Fruit fly (Drosophila melanogaster): ENCODE results near the gene CG8132.

Gene CG8132

DNA sequence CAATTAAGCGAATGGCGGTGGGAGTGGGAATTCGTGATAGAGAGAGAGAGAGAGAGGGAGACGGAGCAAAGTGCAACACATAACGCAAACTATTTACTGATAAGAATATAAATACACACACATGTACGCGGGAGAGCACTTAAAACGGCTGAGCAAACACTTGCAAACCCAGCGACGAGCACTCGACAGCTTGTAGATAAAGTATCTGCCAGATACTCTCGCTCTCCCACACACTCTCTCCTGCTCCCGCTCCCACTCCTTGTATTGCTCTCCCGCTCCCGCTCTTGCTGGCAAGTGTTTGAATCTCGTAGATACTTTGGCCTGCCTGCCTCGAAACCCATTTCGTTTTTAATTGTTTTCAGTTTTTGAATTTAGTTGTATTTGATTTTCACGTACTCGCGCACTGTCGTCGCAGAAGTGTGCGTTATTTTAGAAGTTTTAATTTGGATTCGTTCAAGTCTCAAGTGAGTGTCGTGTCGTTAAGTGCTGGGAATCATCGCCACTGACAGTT is 26.9 kb downstream of the CG8132 start:
- TF ChIP-seq Dll (optimal IDR thresholded peaks at IDR 0.05) (peak; percentile 88), usp (GFP tag; optimal IDR thresholded peaks at IDR 0.05) (no peak), pan (optimal IDR thresholded peaks at IDR 0.05) (no peak), psq (optimal IDR thresholded peaks at IDR 0.05) (no peak), EcR (GFP tag; optimal IDR thresholded peaks at IDR 0.05) (no peak), CG8478 (optimal IDR thresholded peaks at IDR 0.05) (no peak)

DNA sequence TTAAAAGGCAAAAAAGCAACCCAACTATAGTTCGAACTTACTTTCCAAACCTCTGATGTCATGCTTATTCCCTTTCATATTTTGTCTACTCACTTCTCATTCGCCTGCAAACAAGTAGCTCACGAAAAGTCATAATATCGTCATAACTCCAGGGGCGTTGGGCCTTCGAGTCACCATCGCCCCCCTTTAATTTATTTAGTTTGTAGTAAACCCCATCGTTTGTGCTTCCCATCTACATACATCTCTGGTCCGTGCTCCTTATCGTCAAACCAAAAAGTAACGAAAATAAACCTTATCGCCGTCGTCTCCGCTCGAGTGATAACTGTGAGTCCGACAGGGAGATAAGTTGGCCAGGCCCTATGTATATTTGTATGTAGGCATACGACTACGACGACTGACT is 27.7 kb downstream of the CG8132 start:
- TF ChIP-seq CG8478 (optimal IDR thresholded peaks at IDR 0.05) (no peak), psq (optimal IDR thresholded peaks at IDR 0.05) (no peak), usp (GFP tag; optimal IDR thresholded peaks at IDR 0.05) (no peak), EcR (GFP tag; optimal IDR thresholded peaks at IDR 0.05) (no peak), pan (optimal IDR thresholded peaks at IDR 0.05) (no peak), Dll (optimal IDR thresholded peaks at IDR 0.05) (no peak)

DNA sequence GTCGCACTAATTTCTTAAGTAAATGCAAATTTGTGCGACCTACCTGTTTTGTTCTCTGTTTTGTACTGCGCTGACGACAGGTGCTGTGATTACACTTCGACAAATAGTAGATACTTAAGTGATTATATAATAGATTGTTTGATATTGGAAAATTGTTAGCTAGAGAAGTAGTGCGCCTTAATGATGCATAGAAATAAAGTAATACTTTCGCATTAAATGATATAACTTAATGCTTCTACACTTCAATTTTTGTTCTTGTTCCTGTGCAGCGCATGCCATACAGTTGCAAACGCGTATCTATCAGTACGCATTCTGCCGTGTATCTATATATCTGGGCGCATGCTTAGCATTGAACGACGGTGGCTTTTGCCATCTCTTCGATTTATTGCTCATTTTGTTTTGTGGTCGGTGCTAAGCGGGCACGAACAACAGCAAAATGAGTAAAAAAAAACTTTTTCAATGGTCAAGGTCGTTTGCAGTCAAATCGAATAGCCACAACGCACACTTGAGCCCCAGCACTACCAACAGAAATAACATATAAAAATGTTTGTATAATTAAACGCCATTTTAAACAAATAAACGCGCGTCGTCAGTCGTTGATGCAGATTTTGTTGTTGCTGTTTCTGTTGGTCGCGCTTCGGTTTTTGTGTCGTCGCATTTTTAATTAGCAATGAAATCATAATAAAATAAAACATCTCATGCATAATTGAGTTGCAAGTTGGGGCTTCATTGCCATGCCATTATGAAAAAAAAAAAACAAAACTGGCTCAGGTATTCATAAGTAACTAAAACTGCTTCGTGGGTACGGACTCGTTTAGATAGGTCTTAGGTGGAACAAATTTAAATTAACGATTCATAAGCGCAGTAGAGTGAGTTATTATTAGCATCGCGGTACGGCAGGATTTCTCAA is 29.3 kb downstream of the CG8132 start:
- TF ChIP-seq usp (GFP tag; optimal IDR thresholded peaks at IDR 0.05) (no peak), psq (optimal IDR thresholded peaks at IDR 0.05) (no peak), pan (optimal IDR thresholded peaks at IDR 0.05) (no peak), EcR (GFP tag; optimal IDR thresholded peaks at IDR 0.05) (no peak), CG8478 (optimal IDR thresholded peaks at IDR 0.05) (no peak)

DNA sequence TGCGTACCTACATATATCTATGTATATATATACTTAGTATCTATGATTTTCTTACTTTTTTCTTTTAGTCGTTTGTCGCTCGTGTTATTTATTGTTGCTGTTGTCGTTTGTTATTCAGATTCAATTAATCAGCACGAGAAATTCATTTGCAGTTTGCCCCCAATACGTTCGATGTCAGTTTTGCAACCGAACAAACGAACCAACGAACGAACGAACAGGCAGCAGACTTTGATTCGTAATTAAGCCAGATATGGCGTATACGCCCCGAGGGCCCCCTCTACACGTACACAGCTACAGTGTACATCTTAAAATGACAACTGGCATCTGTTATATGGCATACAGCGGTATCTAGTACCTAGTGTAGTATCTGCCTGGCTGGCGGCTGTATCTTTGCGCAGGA is 32.0 kb downstream of the CG8132 start:
- TF ChIP-seq Dll (optimal IDR thresholded peaks at IDR 0.05) (no peak), CG8478 (optimal IDR thresholded peaks at IDR 0.05) (no peak), psq (optimal IDR thresholded peaks at IDR 0.05) (no peak), EcR (GFP tag; optimal IDR thresholded peaks at IDR 0.05) (no peak), usp (GFP tag; optimal IDR thresholded peaks at IDR 0.05) (no peak), pan (optimal IDR thresholded peaks at IDR 0.05) (no peak)

DNA sequence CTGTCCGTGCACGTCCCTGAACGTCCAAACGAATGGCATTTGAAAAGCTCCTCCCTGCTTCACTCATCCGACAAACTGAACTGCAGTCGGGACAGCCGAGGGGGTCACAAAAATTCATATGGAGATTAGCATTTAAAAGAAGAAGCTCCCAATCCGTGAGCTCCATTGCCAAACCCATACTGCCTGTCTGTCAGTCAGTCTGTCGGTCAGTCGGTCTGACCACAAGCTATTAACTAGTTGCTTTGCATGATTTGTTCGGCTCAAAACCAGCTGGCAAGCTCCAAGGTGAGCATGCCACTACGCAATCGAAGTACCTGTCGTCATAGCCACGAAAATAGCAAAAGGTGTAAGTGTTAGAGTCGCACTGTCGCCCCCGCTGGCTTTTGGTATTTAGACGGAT is 32.5 kb downstream of the CG8132 start:
- TF ChIP-seq EcR (GFP tag; optimal IDR thresholded peaks at IDR 0.05) (no peak), psq (optimal IDR thresholded peaks at IDR 0.05) (no peak), Dll (optimal IDR thresholded peaks at IDR 0.05) (no peak)

DNA sequence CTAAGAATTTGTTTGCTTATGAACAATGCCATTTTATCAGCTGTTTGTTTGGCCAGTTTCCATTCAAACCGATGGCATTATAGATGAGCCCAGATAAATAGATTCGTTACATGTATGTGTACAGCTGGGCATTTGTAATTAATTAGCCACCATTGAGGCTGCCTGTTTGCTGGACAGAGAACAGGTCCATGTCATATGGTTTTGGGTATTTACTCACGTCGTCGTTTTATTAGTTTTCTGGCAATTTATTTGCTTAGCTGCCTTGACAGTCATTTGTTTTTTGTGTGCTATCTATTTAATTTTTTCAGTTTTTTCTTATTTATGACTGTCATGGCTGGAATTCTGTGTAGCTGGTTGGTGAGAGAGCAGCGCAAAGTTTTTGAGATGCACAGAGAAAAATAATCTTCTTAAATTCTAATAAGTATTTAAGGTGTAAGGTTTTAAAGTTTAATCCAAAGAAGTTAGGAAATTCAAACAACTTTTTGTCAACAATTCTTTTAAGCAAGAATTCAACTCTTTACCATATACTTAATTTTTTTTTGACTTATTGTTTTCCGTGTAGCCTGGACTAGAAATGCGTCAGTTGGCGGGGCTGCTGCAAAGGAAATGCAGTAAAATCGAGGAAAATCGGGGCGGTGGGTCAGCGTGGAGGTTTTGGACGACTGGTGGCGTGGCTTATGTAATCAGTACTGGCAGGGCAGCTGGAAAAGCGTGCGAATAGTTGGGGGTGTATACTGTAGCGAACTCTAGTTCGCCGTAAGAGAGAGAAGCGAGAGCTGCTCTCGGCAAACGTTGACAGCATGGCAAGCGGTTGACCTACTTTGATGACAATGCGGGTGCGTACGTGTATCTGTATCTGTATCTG is 33.5 kb downstream of the CG8132 start:
- TF ChIP-seq CG8478 (optimal IDR thresholded peaks at IDR 0.05) (no peak), psq (optimal IDR thresholded peaks at IDR 0.05) (no peak), pan (optimal IDR thresholded peaks at IDR 0.05) (no peak), Dll (optimal IDR thresholded peaks at IDR 0.05) (no peak), EcR (GFP tag; optimal IDR thresholded peaks at IDR 0.05) (no peak), usp (GFP tag; optimal IDR thresholded peaks at IDR 0.05) (no peak)

DNA sequence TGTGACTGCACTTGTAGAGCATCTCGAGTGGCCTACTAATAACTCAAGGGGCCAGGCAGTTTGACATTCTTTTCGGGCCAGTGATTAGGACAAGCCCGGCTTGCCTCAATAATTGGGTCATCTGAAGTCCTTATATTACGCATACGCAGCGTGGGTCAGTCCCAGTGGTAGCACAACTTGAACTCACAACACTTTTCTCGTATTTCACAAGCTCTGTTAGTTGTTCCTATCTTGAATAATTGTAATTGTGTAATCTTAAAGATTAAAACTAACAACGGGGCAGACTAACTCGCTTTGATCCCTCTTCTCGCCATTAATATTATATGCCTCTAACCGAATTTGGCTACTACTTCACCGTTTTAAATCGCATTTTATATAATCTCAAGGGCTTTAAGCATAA is 34.6 kb downstream of the CG8132 start:
- no peak for TF ChIP-seq EcR (GFP tag; optimal IDR thresholded peaks at IDR 0.05)
- no peak for TF ChIP-seq CG8478 (optimal IDR thresholded peaks at IDR 0.05)
- no peak for TF ChIP-seq usp (GFP tag; optimal IDR thresholded peaks at IDR 0.05)
- TF ChIP-seq Dll (optimal IDR thresholded peaks at IDR 0.05): no peak
- TF ChIP-seq pan (optimal IDR thresholded peaks at IDR 0.05): no peak
- no peak for TF ChIP-seq psq (optimal IDR thresholded peaks at IDR 0.05)

DNA sequence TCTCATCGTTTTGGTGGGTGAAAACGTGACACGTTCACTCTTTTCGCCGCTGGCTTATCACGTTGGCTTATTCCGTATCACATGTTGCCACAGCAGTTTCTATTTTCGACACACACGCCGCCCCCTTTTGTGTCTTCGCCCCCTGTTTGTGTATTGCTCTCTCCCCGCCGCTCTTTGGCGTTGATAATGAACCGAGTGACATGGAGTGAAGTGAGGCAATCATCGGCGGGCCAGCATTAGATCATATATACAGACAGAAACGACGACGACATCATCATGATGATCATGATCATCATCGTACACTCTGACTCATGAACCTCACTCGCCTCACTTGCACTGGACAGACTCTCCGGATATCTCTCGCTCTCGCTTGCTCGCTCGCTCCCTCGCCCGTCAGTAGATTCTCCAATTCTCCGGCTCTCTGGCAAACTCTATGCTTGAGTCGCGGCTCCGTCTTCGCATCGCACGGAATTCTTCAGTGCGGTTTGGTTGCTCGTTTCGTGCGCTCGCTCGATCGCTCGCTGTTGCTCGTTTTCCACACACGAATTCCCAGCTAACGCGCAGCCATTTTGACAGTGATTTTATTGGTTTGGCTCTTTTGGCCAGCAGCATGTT is 35.2 kb downstream of the CG8132 start:
- peak; percentile 85 for TF ChIP-seq Dll (optimal IDR thresholded peaks at IDR 0.05)
- TF ChIP-seq psq (optimal IDR thresholded peaks at IDR 0.05): no peak

DNA sequence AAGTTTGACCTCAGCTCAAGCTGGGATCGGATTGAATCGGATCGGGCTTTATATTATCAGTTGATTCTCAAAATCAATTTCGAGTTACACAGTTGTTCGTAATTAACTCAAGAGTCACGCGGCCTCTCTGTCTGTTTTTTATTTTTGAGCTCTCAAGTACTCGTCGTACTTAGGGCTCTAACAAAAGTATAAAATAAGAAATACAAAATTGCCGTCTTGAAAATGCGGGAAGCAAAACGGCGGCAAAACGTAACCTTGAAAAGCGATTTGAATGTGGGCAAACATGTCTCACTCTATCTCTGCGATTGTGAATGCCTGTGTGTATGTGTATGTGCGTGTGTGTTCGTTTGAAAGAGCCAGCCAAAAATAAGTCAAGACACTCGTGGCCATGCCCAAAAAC is 36.3 kb downstream of the CG8132 start:
- TF ChIP-seq CG8478 (optimal IDR thresholded peaks at IDR 0.05): no peak
- no peak for TF ChIP-seq EcR (GFP tag; optimal IDR thresholded peaks at IDR 0.05)
- TF ChIP-seq pan (optimal IDR thresholded peaks at IDR 0.05): no peak
- TF ChIP-seq psq (optimal IDR thresholded peaks at IDR 0.05): no peak
- no peak for TF ChIP-seq Dll (optimal IDR thresholded peaks at IDR 0.05)
- no peak for TF ChIP-seq usp (GFP tag; optimal IDR thresholded peaks at IDR 0.05)

DNA sequence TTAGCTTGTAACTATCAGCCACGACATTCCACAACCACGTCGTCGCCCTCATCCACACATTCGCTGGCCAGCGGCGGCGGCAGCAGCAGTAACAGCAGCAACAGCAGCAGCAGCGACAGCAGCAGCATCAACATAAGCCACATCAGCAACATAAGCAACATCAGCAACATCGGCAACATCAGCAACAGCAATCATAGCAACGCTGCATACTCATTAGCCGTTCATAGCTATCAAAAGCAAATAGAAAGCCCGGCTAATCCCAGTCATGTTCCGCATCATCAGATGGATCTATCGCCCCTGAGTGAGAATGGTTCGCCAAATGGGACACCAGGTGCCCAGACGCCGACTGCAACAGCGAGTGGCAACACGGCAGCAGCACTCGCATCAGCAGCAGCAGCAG is 39.8 kb downstream of the CG8132 start:
- TF ChIP-seq usp (GFP tag; optimal IDR thresholded peaks at IDR 0.05): no peak
- TF ChIP-seq psq (optimal IDR thresholded peaks at IDR 0.05): no peak
- no peak for TF ChIP-seq CG8478 (optimal IDR thresholded peaks at IDR 0.05)
- TF ChIP-seq pan (optimal IDR thresholded peaks at IDR 0.05): no peak
- TF ChIP-seq Dll (optimal IDR thresholded peaks at IDR 0.05): no peak
- TF ChIP-seq EcR (GFP tag; optimal IDR thresholded peaks at IDR 0.05): no peak

DNA sequence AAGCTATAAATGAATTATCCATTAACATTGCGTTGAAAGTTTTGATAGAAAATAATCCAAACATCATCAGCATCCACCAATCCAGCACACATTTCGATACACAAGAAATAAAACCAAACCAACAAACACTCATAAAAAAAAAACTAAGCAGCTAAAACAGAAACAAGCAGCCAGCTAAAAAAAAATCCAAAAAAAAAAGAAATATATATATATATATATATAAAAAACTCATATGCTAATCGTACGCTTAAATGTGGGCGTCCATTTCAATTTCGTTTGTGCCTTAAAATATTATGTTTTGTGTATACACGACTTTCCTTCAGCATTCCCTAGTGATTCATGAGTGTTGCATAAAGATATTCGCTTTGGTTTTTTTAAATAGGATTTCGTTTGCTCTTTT is 40.7 kb downstream of the CG8132 start:
- TF ChIP-seq Dll (optimal IDR thresholded peaks at IDR 0.05): no peak
- no peak for TF ChIP-seq EcR (GFP tag; optimal IDR thresholded peaks at IDR 0.05)
- no peak for TF ChIP-seq usp (GFP tag; optimal IDR thresholded peaks at IDR 0.05)
- no peak for TF ChIP-seq pan (optimal IDR thresholded peaks at IDR 0.05)
- no peak for TF ChIP-seq CG8478 (optimal IDR thresholded peaks at IDR 0.05)
- TF ChIP-seq psq (optimal IDR thresholded peaks at IDR 0.05): no peak

DNA sequence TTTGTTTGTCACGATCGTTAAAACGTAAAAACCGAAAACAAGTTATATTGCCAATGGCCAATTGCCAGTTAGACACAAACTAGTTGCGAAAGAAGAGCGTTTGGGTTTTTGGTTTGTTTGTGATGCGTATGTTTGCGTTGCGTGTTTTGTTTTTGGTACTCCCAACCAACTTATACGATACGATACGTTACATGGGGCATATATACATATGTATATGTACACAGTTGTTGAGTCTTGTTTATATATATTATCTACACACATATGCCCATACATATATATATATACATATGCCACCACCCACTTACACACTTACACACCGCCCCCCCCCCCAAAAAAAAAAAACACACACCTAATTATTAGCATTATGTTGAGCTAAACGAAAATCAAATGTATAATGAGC is 47.0 kb downstream of the CG8132 start:
- TF ChIP-seq Dll (optimal IDR thresholded peaks at IDR 0.05) (no peak), psq (optimal IDR thresholded peaks at IDR 0.05) (no peak), pan (optimal IDR thresholded peaks at IDR 0.05) (no peak), CG8478 (optimal IDR thresholded peaks at IDR 0.05) (no peak), EcR (GFP tag; optimal IDR thresholded peaks at IDR 0.05) (no peak), usp (GFP tag; optimal IDR thresholded peaks at IDR 0.05) (no peak)
